Worm (Caenorhabditis elegans) whole organism, L4/young adult: ENCODE measurements around the gene eral-1.

Experiments used
- dao-5 ChIP-seq: sonication (generic microtip); optimal IDR thresholded peaks from 2 replicates; lab custom pipeline; 2016; ENCODE audit warnings: missing genotype, missing genetic modification characterization, moderate library complexity, missing compliant biosample characterization
- him-1 ChIP-seq: sonication (generic microtip); optimal IDR thresholded peaks from 2 replicates; lab custom pipeline; 2016; ENCODE audit warnings: missing genotype, missing genetic modification reagents, missing genetic modification characterization, missing compliant biosample characterization

DNA sequence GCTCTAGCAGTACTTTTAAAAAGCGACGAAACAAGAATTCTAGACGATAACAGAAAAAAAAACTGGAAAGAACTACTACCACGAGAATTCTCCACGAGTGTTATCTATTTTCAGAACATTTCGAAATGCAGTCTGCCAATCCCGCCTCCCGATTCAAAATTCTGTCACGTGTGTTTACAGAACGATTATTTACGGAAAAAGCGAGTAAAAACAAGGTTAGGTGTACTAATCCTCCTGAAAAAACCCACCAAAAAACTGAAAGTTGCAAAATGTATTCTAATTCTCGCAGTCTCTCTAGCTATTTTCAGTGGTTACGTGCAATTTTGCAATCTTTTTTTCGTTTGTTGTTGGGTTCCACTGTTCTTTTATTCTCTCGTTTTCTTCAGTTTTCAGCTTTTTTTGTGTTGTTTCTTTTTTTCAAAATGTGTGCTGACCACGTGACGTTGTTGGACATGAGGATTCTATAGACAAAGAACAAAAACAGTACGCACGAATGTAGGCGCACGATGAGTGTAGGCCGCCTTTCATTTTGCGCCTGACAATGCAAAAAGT lies 17.0 kb upstream of the eral-1 start:
- no peak for TF ChIP-seq him-1 (tag; lab: Kevin White, UChicago)
- no peak for TF ChIP-seq dao-5 (tag; lab: Kevin White, UChicago)
